Fruit fly (Drosophila melanogaster): Measurements from ENCODE around the gene CG16986.

The CG16986 gene

dm6 chr3L:2634929-2635799 lies 35.0 kb downstream of the CG16986 start (continued):
- TF ChIP-seq so (GFP tag; IDR thresholded peaks at IDR 0.05), result peak; percentile 86; the same call in 2 of the 3 replicates
- TF ChIP-seq cas (GFP tag; IDR thresholded peaks at IDR 0.05), result peak; percentile 74; the same call in 1 of the 2 replicates
- peak; percentile 98 for TF ChIP-seq Ets65A (GFP tag)
- TF ChIP-seq CG9727 (GFP tag; optimal IDR thresholded peaks at IDR 0.05), result peak; percentile 93
- TF ChIP-seq CG31365 (tag; optimal IDR thresholded peaks at IDR 0.05), result peak; percentile 74
- TF ChIP-seq hbn (GFP tag; IDR thresholded peaks at IDR 0.05; ENCODE audit: partially characterized antibody), result peak; percentile 55
- TF ChIP-seq CG1024 (GFP tag; IDR thresholded peaks at IDR 0.05), result peak; percentile 62
- peak; percentile 60 for TF ChIP-seq CG7556 (GFP tag; optimal IDR thresholded peaks at IDR 0.05)
- TF ChIP-seq CG14710 (tag; optimal IDR thresholded peaks at IDR 0.05), result peak; percentile 78
- peak; percentile 88 for TF ChIP-seq Rfx (GFP tag; IDR thresholded peaks at IDR 0.05)
- peak; percentile 49 for TF ChIP-seq CG15696 (tag; optimal IDR thresholded peaks at IDR 0.05)
- TF ChIP-seq gfzf (GFP tag; optimal IDR thresholded peaks at IDR 0.05), result peak; percentile 32
- TF ChIP-seq psq (GFP tag; optimal IDR thresholded peaks at IDR 0.05), result peak; percentile 99
- peak; percentile 52 for TF ChIP-seq run (tag; optimal IDR thresholded peaks at IDR 0.05)
- peak; percentile 15 for TF ChIP-seq Ssrp (tag; optimal IDR thresholded peaks at IDR 0.05)
- TF ChIP-seq gcm2 (GFP tag; optimal IDR thresholded peaks at IDR 0.05), result peak; percentile 81
- TF ChIP-seq Lpt (GFP tag; optimal IDR thresholded peaks at IDR 0.05), result no peak
- peak; percentile 89 for TF ChIP-seq crol (GFP tag; IDR thresholded peaks at IDR 0.05)
- peak; percentile 88 for TF ChIP-seq CG33557 (GFP tag; optimal IDR thresholded peaks at IDR 0.05)
- peak; percentile 65 for TF ChIP-seq dmrt11E (tag; optimal IDR thresholded peaks at IDR 0.05)
- TF ChIP-seq CG6175 (GFP tag; IDR thresholded peaks at IDR 0.05), result peak; percentile 64; the same call in 2 of the 3 replicates
- peak; percentile 72 for TF ChIP-seq ase (GFP tag; IDR thresholded peaks at IDR 0.05)
- peak; percentile 77 for TF ChIP-seq stc (GFP tag; IDR thresholded peaks at IDR 0.05)
- TF ChIP-seq dmrt99B (tag; optimal IDR thresholded peaks at IDR 0.05), result peak; percentile 66
- peak; percentile 74 for TF ChIP-seq slbo (GFP tag; IDR thresholded peaks at IDR 0.05)
- peak; percentile 50 for TF ChIP-seq D19B (GFP tag; optimal IDR thresholded peaks at IDR 0.05)
- TF ChIP-seq pho (GFP tag; optimal IDR thresholded peaks at IDR 0.05), result peak; percentile 82
- TF ChIP-seq CG3838 (GFP tag; optimal IDR thresholded peaks at IDR 0.05), result peak; percentile 46
- peak; percentile 76 for TF ChIP-seq ranshi (GFP tag; IDR thresholded peaks at IDR 0.05)
- 0 out of 3 replicates have a peak, but pooled peaks have one; percentile 19 for TF ChIP-seq croc (GFP tag; conservative IDR thresholded peaks at IDR 0.05)
- TF ChIP-seq vnd (GFP tag; IDR thresholded peaks at IDR 0.05; ENCODE audit: partially characterized antibody), result peak; percentile 80
- TF ChIP-seq CG1529 (GFP tag; optimal IDR thresholded peaks at IDR 0.05), result peak; percentile 71
- TF ChIP-seq CG7745 (tag; optimal IDR thresholded peaks at IDR 0.05), result no peak
- peak; percentile 91 for TF ChIP-seq sqz (GFP tag; optimal IDR thresholded peaks at IDR 0.05)
- TF ChIP-seq Dfd (GFP tag; optimal IDR thresholded peaks at IDR 0.05), result no peak
- peak; percentile 61 for TF ChIP-seq Bdp1 (GFP tag; optimal IDR thresholded peaks at IDR 0.05)
- no peak for TF ChIP-seq Hr39 (optimal IDR thresholded peaks at IDR 0.05)
- TF ChIP-seq CG18599 (GFP tag; optimal IDR thresholded peaks at IDR 0.05), result peak; percentile 89
- peak; percentile 72 for TF ChIP-seq pzg (GFP tag; optimal IDR thresholded peaks at IDR 0.05)
- peak; percentile 72 to 79 for TF ChIP-seq Hr51 (GFP tag; optimal IDR thresholded peaks at IDR 0.05)
- TF ChIP-seq tgo (GFP tag; IDR thresholded peaks at IDR 0.05), result peak; percentile 68
- TF ChIP-seq YL-1 (GFP tag; optimal IDR thresholded peaks at IDR 0.05), result peak; percentile 96
- peak; percentile 73 for TF ChIP-seq CG30403 (GFP tag; optimal IDR thresholded peaks at IDR 0.05)
- TF ChIP-seq CHES-1-like (GFP tag; optimal IDR thresholded peaks at IDR 0.05), result peak; percentile 86
- peak; percentile 96 for TF ChIP-seq ci (GFP tag; IDR thresholded peaks at IDR 0.05)
- peak; percentile 72 for TF ChIP-seq CG31441 (GFP tag; IDR thresholded peaks at IDR 0.05)
- no peak for TF ChIP-seq Lhr (GFP tag; optimal IDR thresholded peaks at IDR 0.05)
- TF ChIP-seq ash1 (GFP tag; optimal IDR thresholded peaks at IDR 0.05), result peak; percentile 90
- peak; percentile 90 for TF ChIP-seq ewg (GFP tag; optimal IDR thresholded peaks at IDR 0.05)

Data from whole organism, embryonic.